Worm (Caenorhabditis elegans) whole organism, L1 larva: ENCODE results near the gene col-185.

ENCODE experiments used
- C16A3.4 ChIP-seq: fragments of 150-350 bp; optimal IDR thresholded peaks from 2 replicates; lab custom pipeline; 2014; ENCODE audit warnings: missing biosample characterization, missing genetic modification characterization
- C34B4.2 ChIP-seq: sonication (generic microtip); optimal IDR thresholded peaks from 2 replicates; lab custom pipeline; 2017; ENCODE audit warnings: mild to moderate bottlenecking, missing genetic modification characterization, missing compliant biosample characterization
- F16B12.6 ChIP-seq: fragments of 150-350 bp; optimal IDR thresholded peaks from 2 replicates; lab custom pipeline; 2014; ENCODE audit warnings: missing biosample characterization, missing genetic modification characterization
- aha-1 ChIP-seq: fragments of 150-350 bp; optimal IDR thresholded peaks from 2 replicates; lab custom pipeline; 2014; ENCODE audit warnings: missing biosample characterization, missing genetic modification characterization
- alr-1 ChIP-seq: fragments of 200-800 bp; sonication (Bioruptor generic); optimal IDR thresholded peaks from 2 replicates; lab custom pipeline; 2018; ENCODE audit warnings: borderline replicate concordance, mild to moderate bottlenecking, missing genetic modification characterization, missing compliant biosample characterization
- ama-1 ChIP-seq: fragments of 150-350 bp; optimal IDR thresholded peaks from 2 replicates; lab custom pipeline; 2014
- ceh-63 ChIP-seq: fragments of 200-800 bp; sonication (Bioruptor generic); optimal IDR thresholded peaks from 2 replicates; lab custom pipeline; 2018; ENCODE audit warnings: mild to moderate bottlenecking, missing genetic modification characterization, missing compliant biosample characterization
- ceh-8 ChIP-seq: fragments of 200-800 bp; sonication (Bioruptor generic); optimal IDR thresholded peaks from 2 replicates; lab custom pipeline; 2018; ENCODE audit warnings: mild to moderate bottlenecking, missing genetic modification characterization, moderate library complexity, missing compliant biosample characterization
- ceh-90 ChIP-seq: sonication (generic microtip); optimal IDR thresholded peaks from 2 replicates; lab custom pipeline; 2016; ENCODE audit warnings: missing genetic modification characterization, missing compliant biosample characterization
- dpl-1 ChIP-seq, 3 experiments: fragments of 150-350 bp in 2 of 3; sonication (generic microtip) in 1 of 3; optimal IDR thresholded peaks; 2 replicates each; lab custom pipeline; 2014 to 2017; ENCODE audit warnings: missing biosample characterization in 3 of 3, missing genetic modification characterization in 3 of 3, missing genetic modification reagents in 3 of 3
- dsc-1 ChIP-seq: sonication (generic microtip); optimal IDR thresholded peaks from 2 replicates; lab custom pipeline; 2016; ENCODE audit warnings: mild to moderate bottlenecking, missing genetic modification characterization, missing compliant biosample characterization
- efl-1 ChIP-seq, 4 experiments: fragments of 150-350 bp; optimal IDR thresholded peaks in 3 of 4; peaks in 1 of 4; 1 replicate in 1 of 4; 2 replicates in 3 of 4; lab custom pipeline; 2014; ENCODE audit warnings: missing biosample characterization in 2 of 4, missing genetic modification characterization in 2 of 4, missing genetic modification reagents in 2 of 4
- efl-3 ChIP-seq: fragments of 200-800 bp; sonication (Bioruptor generic); optimal IDR thresholded peaks from 2 replicates; lab custom pipeline; 2018; ENCODE audit warnings: mild to moderate bottlenecking, missing genetic modification characterization, missing compliant biosample characterization
- egl-13 ChIP-seq: sonication (generic microtip); optimal IDR thresholded peaks from 2 replicates; lab custom pipeline; 2016; ENCODE audit warnings: missing genotype, missing genetic modification reagents, missing genetic modification characterization, missing compliant biosample characterization
- egl-27 ChIP-seq, 2 experiments: fragments of 150-350 bp in 1 of 2; sonication (generic microtip); optimal IDR thresholded peaks; 3 replicates each; lab custom pipeline; 2017 to 2018; ENCODE audit warnings: missing biosample characterization in 2 of 2, missing genetic modification characterization in 2 of 2, missing genetic modification reagents in 2 of 2
- elt-3 ChIP-seq, 6 experiments: fragments of 150-350 bp in 1 of 6; sonication (generic microtip); optimal IDR thresholded peaks; 2 replicates each; lab custom pipeline; 2017 to 2018; ENCODE audit warnings: missing biosample characterization in 6 of 6, missing genetic modification characterization in 6 of 6, inconsistent platforms in 1 of 6
- ets-5 ChIP-seq: fragments of 200-800 bp; sonication (Bioruptor generic); IDR thresholded peaks from 2 replicates; pipeline ENCODE4 v1.3.6; 2022; ENCODE audit warnings: missing genetic modification characterization, missing compliant biosample characterization
- fkh-10 ChIP-seq: sonication (generic microtip); optimal IDR thresholded peaks from 2 replicates; lab custom pipeline; 2017; ENCODE audit warnings: missing biosample characterization, missing genetic modification reagents, missing genetic modification characterization
- grh-1 ChIP-seq: fragments of 200-800 bp; sonication (Bioruptor generic); IDR thresholded peaks from 2 replicates; pipeline ENCODE4 v1.3.6; 2022; ENCODE audit warnings: missing genetic modification reagents, missing genetic modification characterization, missing compliant biosample characterization
- hlh-4 ChIP-seq: sonication (generic microtip); optimal IDR thresholded peaks from 2 replicates; lab custom pipeline; 2016; ENCODE audit warnings: mild to moderate bottlenecking, missing genetic modification characterization, missing compliant biosample characterization
- irx-1 ChIP-seq: sonication (generic microtip); optimal IDR thresholded peaks from 2 replicates; lab custom pipeline; 2016; ENCODE audit warnings: missing genetic modification characterization, missing compliant biosample characterization
- isw-1 ChIP-seq: fragments of 200-800 bp; sonication (Bioruptor generic); IDR thresholded peaks from 2 replicates; pipeline ENCODE4 v1.3.6; 2022; ENCODE audit warnings: missing genetic modification characterization, missing compliant biosample characterization
- lin-14 ChIP-seq: fragments of 200-800 bp; sonication (Bioruptor generic); optimal IDR thresholded peaks from 2 replicates; lab custom pipeline; 2018; ENCODE audit warnings: mild to moderate bottlenecking, missing genetic modification characterization, moderate library complexity, missing compliant biosample characterization
- lin-35 ChIP-seq, 2 experiments: fragments of 150-350 bp; optimal IDR thresholded peaks; 2 replicates each; lab custom pipeline; 2014; ENCODE audit warnings: missing biosample characterization in 2 of 2, missing genetic modification characterization in 2 of 2, missing genetic modification reagents in 2 of 2
- lin-39 ChIP-seq: fragments of 150-350 bp; optimal IDR thresholded peaks from 2 replicates; lab custom pipeline; 2014; ENCODE audit warnings: missing biosample characterization, missing genetic modification reagents, missing genetic modification characterization
- lir-3 ChIP-seq: sonication (generic microtip); optimal IDR thresholded peaks from 2 replicates; lab custom pipeline; 2016; ENCODE audit warnings: mild to moderate bottlenecking, missing genetic modification characterization, moderate library complexity, missing compliant biosample characterization; ENCODE audit not compliant: poor library complexity
- lsy-2 ChIP-seq, 2 experiments: fragments of 150-350 bp; optimal IDR thresholded peaks; 2 replicates each; lab custom pipeline; 2014; ENCODE audit warnings: missing biosample characterization in 2 of 2, missing genetic modification characterization in 2 of 2
- mdl-1 ChIP-seq, 2 experiments: fragments of 150-350 bp; optimal IDR thresholded peaks; 2 replicates each; lab custom pipeline; 2014 to 2017; ENCODE audit warnings: missing biosample characterization in 2 of 2, missing genetic modification characterization in 2 of 2, inconsistent platforms in 1 of 2
- mef-2 ChIP-seq: fragments of 150-350 bp; optimal IDR thresholded peaks from 2 replicates; lab custom pipeline; 2014; ENCODE audit warnings: missing biosample characterization, missing genetic modification characterization
- mep-1 ChIP-seq: fragments of 150-350 bp; optimal IDR thresholded peaks from 2 replicates; lab custom pipeline; 2014; ENCODE audit warnings: missing biosample characterization, missing genetic modification characterization
- nhr-12 ChIP-seq: sonication (generic microtip); optimal IDR thresholded peaks from 2 replicates; lab custom pipeline; 2017; ENCODE audit warnings: missing biosample characterization, missing genetic modification characterization
- nhr-19 ChIP-seq: fragments of 200-800 bp; sonication (Bioruptor generic); conservative IDR thresholded peaks from 2 replicates; pipeline ENCODE4 v1.3.6; 2022; ENCODE audit warnings: missing genetic modification characterization, missing compliant biosample characterization
- nhr-237 ChIP-seq: fragments of 150-350 bp; optimal IDR thresholded peaks from 2 replicates; lab custom pipeline; 2014; ENCODE audit warnings: missing biosample characterization, missing genetic modification characterization
- nhr-28 ChIP-seq: fragments of 150-350 bp; optimal IDR thresholded peaks from 2 replicates; lab custom pipeline; 2014; ENCODE audit warnings: missing biosample characterization, missing genetic modification characterization
- nhr-47 ChIP-seq: sonication (generic microtip); optimal IDR thresholded peaks from 2 replicates; lab custom pipeline; 2016; ENCODE audit warnings: mild to moderate bottlenecking, missing genetic modification characterization, moderate library complexity, missing compliant biosample characterization
- nhr-71 ChIP-seq: sonication (generic microtip); optimal IDR thresholded peaks from 2 replicates; lab custom pipeline; 2016; ENCODE audit warnings: mild to moderate bottlenecking, missing genetic modification characterization, moderate library complexity, missing compliant biosample characterization
- nhr-77 ChIP-seq: fragments of 150-350 bp; optimal IDR thresholded peaks from 2 replicates; lab custom pipeline; 2014; ENCODE audit warnings: missing biosample characterization, missing genetic modification characterization
- nhr-85 ChIP-seq: sonication (generic microtip); peaks from one replicate; lab custom pipeline; 2016; ENCODE audit warnings: missing genetic modification characterization, inconsistent platforms, missing compliant biosample characterization
- nhr-90 ChIP-seq: sonication (generic microtip); optimal IDR thresholded peaks from 2 replicates; lab custom pipeline; 2016; ENCODE audit warnings: mild to moderate bottlenecking, missing genetic modification characterization, missing compliant biosample characterization; ENCODE audit not compliant: poor library complexity
- pag-3 ChIP-seq: sonication (generic microtip); optimal IDR thresholded peaks from 2 replicates; lab custom pipeline; 2017; ENCODE audit warnings: missing genetic modification characterization, mild to moderate bottlenecking, missing compliant biosample characterization, antibody characterized with exemption, borderline replicate concordance; ENCODE audit not compliant: insufficient read depth
- rnt-1 ChIP-seq: sonication (generic microtip); optimal IDR thresholded peaks from 2 replicates; lab custom pipeline; 2016; ENCODE audit warnings: mild to moderate bottlenecking, missing genetic modification characterization, moderate library complexity, missing compliant biosample characterization
- snpc-4 ChIP-seq: fragments of 150-350 bp; optimal IDR thresholded peaks from 2 replicates; lab custom pipeline; 2014; ENCODE audit warnings: missing biosample characterization, missing genetic modification characterization
- snu-23 ChIP-seq: sonication (generic microtip); optimal IDR thresholded peaks from 2 replicates; lab custom pipeline; 2016; ENCODE audit warnings: missing genetic modification characterization, missing compliant biosample characterization
- sox-4 ChIP-seq: sonication (generic microtip); optimal IDR thresholded peaks from 2 replicates; lab custom pipeline; 2016; ENCODE audit warnings: missing genetic modification characterization, missing compliant biosample characterization
- sup-37 ChIP-seq: fragments of 200-800 bp; sonication (Bioruptor generic); optimal IDR thresholded peaks from 2 replicates; lab custom pipeline; 2018; ENCODE audit warnings: mild to moderate bottlenecking, missing genetic modification characterization, missing compliant biosample characterization
- swsn-7 ChIP-seq: sonication (generic microtip); optimal IDR thresholded peaks from 2 replicates; lab custom pipeline; 2016; ENCODE audit warnings: missing genetic modification characterization, missing compliant biosample characterization
- tbx-2 ChIP-seq: sonication (generic microtip); optimal IDR thresholded peaks from 2 replicates; lab custom pipeline; 2016; ENCODE audit warnings: missing genetic modification characterization, missing compliant biosample characterization
- tlp-1 ChIP-seq: fragments of 150-350 bp; optimal IDR thresholded peaks from 2 replicates; lab custom pipeline; 2014; ENCODE audit warnings: missing biosample characterization, missing genetic modification characterization
- unc-62 ChIP-seq: fragments of 150-350 bp; optimal IDR thresholded peaks from 2 replicates; lab custom pipeline; 2014; ENCODE audit warnings: missing biosample characterization, missing genetic modification reagents, missing genetic modification characterization
- unc-86 ChIP-seq: sonication (generic microtip); optimal IDR thresholded peaks from 2 replicates; lab custom pipeline; 2016; ENCODE audit warnings: missing genetic modification characterization, missing compliant biosample characterization
- xbp-1 ChIP-seq: sonication (generic microtip); optimal IDR thresholded peaks from 2 replicates; lab custom pipeline; 2016; ENCODE audit warnings: missing genetic modification characterization, missing compliant biosample characterization
- zip-4 ChIP-seq: fragments of 200-800 bp; sonication (Bioruptor generic); optimal IDR thresholded peaks from 2 replicates; lab custom pipeline; 2018; ENCODE audit warnings: mild to moderate bottlenecking, missing genetic modification characterization, moderate library complexity, missing compliant biosample characterization
- ztf-4 ChIP-seq: fragments of 150-350 bp; optimal IDR thresholded peaks from 2 replicates; lab custom pipeline; 2014; ENCODE audit warnings: missing biosample characterization, missing genetic modification characterization

The col-185 gene

ce11 chrX:13541335-13541734 lies 30.4 kb upstream of the col-185 start:
- TF ChIP-seq egl-27 (tag; optimal IDR thresholded peaks at IDR 0.05; lab: Kevin White, UChicago), result no peak
- TF ChIP-seq nhr-47 (tag; lab: Kevin White, UChicago), result peak; percentile 55
- no peak for TF ChIP-seq fkh-10
- TF ChIP-seq zip-4 (GFP tag; lab: Kevin White, UChicago), result no peak
- no peak for TF ChIP-seq pag-3
- peak; percentile 87 for TF ChIP-seq nhr-85 (tag; lab: Kevin White, UChicago)
- no peak for TF ChIP-seq ets-5 (GFP tag; lab: Robert Waterston, UW)
- no peak for TF ChIP-seq lir-3 (tag; lab: Kevin White, UChicago)
- TF ChIP-seq lin-39 (tag; lab: Kevin White, UChicago), result no peak
- TF ChIP-seq efl-1 (optimal IDR thresholded peaks at IDR 0.05; lab: Kevin White, UChicago), result no peak
- TF ChIP-seq efl-1 (GFP tag; optimal IDR thresholded peaks at IDR 0.05 in 1 of 2; lab: Kevin White, UChicago), result peak in 1 of 2 experiments; percentile 89
- peak in 1 of 2 experiments; percentile 36 for TF ChIP-seq lsy-2 (tag; optimal IDR thresholded peaks at IDR 0.05; lab: Kevin White, UChicago)
- no peak for TF ChIP-seq nhr-28 (tag; lab: Kevin White, UChicago)
- TF ChIP-seq rnt-1 (tag; lab: Kevin White, UChicago), result no peak
- no peak for TF ChIP-seq dpl-1 (GFP tag; optimal IDR thresholded peaks at IDR 0.05; lab: Kevin White, UChicago)
- no peak for TF ChIP-seq sox-4 (tag; lab: Kevin White, UChicago)
- no peak for TF ChIP-seq alr-1 (tag; lab: Kevin White, UChicago)
- TF ChIP-seq nhr-19 (GFP tag; lab: Robert Waterston, UW), result peak; percentile 30
- no peak for TF ChIP-seq ceh-8 (GFP tag; lab: Kevin White, UChicago)
- TF ChIP-seq elt-3 (tag; optimal IDR thresholded peaks at IDR 0.05; lab: Kevin White, UChicago), result peak in 4 of 6 experiments; percentile 6 to 71 (median 62)
- no peak for TF ChIP-seq efl-3 (GFP tag; lab: Kevin White, UChicago)
- peak in 1 of 2 experiments; percentile 75 for TF ChIP-seq lin-35 (GFP tag; optimal IDR thresholded peaks at IDR 0.05; lab: Kevin White, UChicago)
- no peak for TF ChIP-seq tlp-1
- TF ChIP-seq mef-2 (tag; lab: Kevin White, UChicago), result no peak
- no peak for TF ChIP-seq dsc-1 (tag; lab: Kevin White, UChicago)
- TF ChIP-seq hlh-4, result no peak
- TF ChIP-seq tbx-2, result peak; percentile 56
- TF ChIP-seq aha-1, result no peak
- TF ChIP-seq snpc-4 (tag; lab: Kevin White, UChicago), result no peak
- no peak for TF ChIP-seq ztf-4 (tag; lab: Kevin White, UChicago)
- TF ChIP-seq snu-23, result peak; percentile 57
- TF ChIP-seq egl-13, result no peak
- TF ChIP-seq nhr-12, result no peak
- TF ChIP-seq mdl-1 (tag; optimal IDR thresholded peaks at IDR 0.05; lab: Kevin White, UChicago), result no peak
- TF ChIP-seq unc-86 (tag; lab: Kevin White, UChicago), result no peak
- TF ChIP-seq xbp-1 (tag; lab: Kevin White, UChicago), result no peak
- peak; percentile 59 for TF ChIP-seq ama-1
- TF ChIP-seq nhr-77 (tag; lab: Kevin White, UChicago), result no peak
- peak; percentile 53 for TF ChIP-seq nhr-90 (tag; lab: Kevin White, UChicago)
- TF ChIP-seq lin-14 (GFP tag; lab: Kevin White, UChicago), result peak; percentile 55
- TF ChIP-seq C34B4.2 (tag; lab: Kevin White, UChicago), result no peak
- TF ChIP-seq grh-1, result no peak
- no peak for TF ChIP-seq nhr-237 (tag; lab: Kevin White, UChicago)
- peak; percentile 18 for TF ChIP-seq C16A3.4 (tag; lab: Kevin White, UChicago)
- TF ChIP-seq mep-1 (tag; lab: Kevin White, UChicago), result no peak
- TF ChIP-seq F16B12.6 (tag; lab: Kevin White, UChicago), result no peak
- no peak for TF ChIP-seq ceh-90 (tag; lab: Kevin White, UChicago)
- TF ChIP-seq sup-37 (GFP tag; lab: Kevin White, UChicago), result no peak
- no peak for TF ChIP-seq unc-62 (GFP tag; lab: Kevin White, UChicago)
- TF ChIP-seq ceh-63 (GFP tag; lab: Kevin White, UChicago), result no peak
- TF ChIP-seq nhr-71 (tag; lab: Kevin White, UChicago), result peak; percentile 64
- no peak for TF ChIP-seq swsn-7 (tag; lab: Kevin White, UChicago)
- no peak for TF ChIP-seq irx-1 (tag; lab: Kevin White, UChicago)
- no peak for TF ChIP-seq isw-1 (GFP tag; lab: Robert Waterston, UW)
